Worm (Caenorhabditis elegans): Measurements from ENCODE around the gene srb-12.

ce11 chrII:5156983-5157382, 2.5 kb upstream of the srb-12 start, which contains the start of gene msp-45:
- TF ChIP-seq egl-27 (tag; optimal IDR thresholded peaks at IDR 0.05) = no peak
- TF ChIP-seq sma-3 (GFP tag; optimal IDR thresholded peaks at IDR 0.05) = no peak
- no peak for TF ChIP-seq lsy-2 (tag; optimal IDR thresholded peaks at IDR 0.05)
- TF ChIP-seq fos-1 (tag; optimal IDR thresholded peaks at IDR 0.05) = no peak
- TF ChIP-seq snpc-4 (tag; optimal IDR thresholded peaks at IDR 0.05) = no peak

All from whole organism, L2 larva.